Fruit fly (Drosophila melanogaster): ENCODE results near the gene CG34382.

Gene CG34382

DNA sequence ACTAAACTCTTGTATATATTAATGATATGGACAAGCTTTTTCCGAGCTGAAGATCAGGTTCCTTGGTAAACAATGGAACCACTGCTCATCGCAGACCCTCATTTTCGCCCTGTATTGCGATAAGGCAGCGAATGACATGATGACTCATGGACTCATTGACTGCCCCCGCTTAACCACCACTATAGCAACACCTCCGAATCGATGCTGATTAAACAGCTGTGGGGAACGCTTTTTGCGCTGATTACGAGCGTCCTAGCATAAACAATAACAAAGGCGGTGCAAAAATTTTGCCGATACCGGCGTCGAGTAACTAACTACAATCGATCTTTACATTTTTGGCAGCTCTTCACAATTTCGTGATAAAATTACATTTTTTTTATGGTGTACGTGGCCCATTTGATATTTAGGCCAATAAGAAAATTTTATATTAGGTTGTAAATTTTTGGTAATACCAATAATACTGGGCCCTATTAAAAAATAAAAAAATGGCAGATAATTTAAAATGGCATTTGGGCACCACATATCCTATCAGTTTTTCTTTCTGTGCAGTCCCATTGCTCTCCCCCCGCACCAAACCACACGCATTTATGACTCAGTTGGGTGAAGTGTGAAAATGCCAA, 18.5 kb downstream of the CG34382 start (continued):
- TF ChIP-seq achi (GFP tag; optimal IDR thresholded peaks at IDR 0.05) (peak; percentile 43), Met (GFP tag; optimal IDR thresholded peaks at IDR 0.05) (peak; percentile 54), CG11294 (GFP tag; IDR thresholded peaks at IDR 0.05) (no peak), Lpt (GFP tag; optimal IDR thresholded peaks at IDR 0.05) (no peak), eg (GFP tag; IDR thresholded peaks at IDR 0.05) (no peak), cyc (GFP tag; optimal IDR thresholded peaks at IDR 0.05) (peak; percentile 20), ss (GFP tag; optimal IDR thresholded peaks at IDR 0.05) (no peak), topi (GFP tag; optimal IDR thresholded peaks at IDR 0.05) (peak; percentile 59), CG6808 (GFP tag; optimal IDR thresholded peaks at IDR 0.05) (no peak), salr (GFP tag; optimal IDR thresholded peaks at IDR 0.05) (no peak), CG15336 (GFP tag; IDR thresholded peaks at IDR 0.05) (no peak), CG8632 (GFP tag; optimal IDR thresholded peaks at IDR 0.05) (peak; percentile 34), Sox15 (GFP tag; optimal IDR thresholded peaks at IDR 0.05) (peak; percentile 3), CG6163 (GFP tag; IDR thresholded peaks at IDR 0.05) (peak; percentile 48; the same call in 2 of the 3 replicates), CG4318 (GFP tag; optimal IDR thresholded peaks at IDR 0.05) (no peak), CG11762 (GFP tag; optimal IDR thresholded peaks at IDR 0.05; ENCODE audit: insufficient read depth) (no peak), CG3032 (tag; optimal IDR thresholded peaks at IDR 0.05) (no peak), CG6276 (GFP tag; optimal IDR thresholded peaks at IDR 0.05) (no peak), Eip78C (GFP tag) (peak; percentile 67), spab (GFP tag; optimal IDR thresholded peaks at IDR 0.05) (peak; percentile 0), Sox14 (GFP tag; optimal IDR thresholded peaks at IDR 0.05) (peak; percentile 43), Gug (GFP tag; IDR thresholded peaks at IDR 0.05) (no peak), dac (GFP tag; optimal IDR thresholded peaks at IDR 0.05) (no peak), Hr4 (GFP tag; optimal IDR thresholded peaks at IDR 0.05) (peak; percentile 40), Eip75B (GFP tag; optimal IDR thresholded peaks at IDR 0.05) (peak; percentile 57), svp (GFP tag) (peak; percentile 93), acj6 (GFP tag; optimal IDR thresholded peaks at IDR 0.05) (peak; percentile 51), Ets21C (GFP tag; optimal IDR thresholded peaks at IDR 0.05) (no peak), lz (GFP tag; optimal IDR thresholded peaks at IDR 0.05) (peak; percentile 27), CG11902 (GFP tag; optimal IDR thresholded peaks at IDR 0.05) (no peak)

DNA sequence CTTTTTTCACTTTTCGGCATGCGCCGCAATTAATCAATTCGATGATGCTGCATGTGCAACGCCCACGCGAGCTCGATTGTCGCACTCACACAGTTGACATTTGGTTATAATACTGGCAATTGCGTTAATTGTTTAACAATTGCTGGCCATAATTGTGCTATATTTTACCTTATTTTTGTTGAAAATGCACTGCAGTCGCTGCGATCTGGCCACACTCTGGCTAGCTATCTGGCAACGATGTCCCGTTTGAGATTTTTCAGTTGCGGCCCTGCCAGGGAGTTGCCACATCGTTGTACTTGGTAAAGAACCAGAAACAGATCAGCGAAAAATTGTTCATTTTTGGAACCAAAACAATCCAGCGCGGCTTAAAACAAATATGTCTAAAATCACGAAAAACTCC, 19.6 kb downstream of the CG34382 start, which contains the start of the genes CG6707 and CG46387:
Gene CG6707 (minus strand): TSS at position 221 of the 400 bp plus-strand sequence.
Gene CG46387 (plus strand): TSS at position 272 of the 400 bp plus-strand sequence.
- peak; percentile 30 for TF ChIP-seq cyc (GFP tag; optimal IDR thresholded peaks at IDR 0.05)
- TF ChIP-seq pdm3 (GFP tag; optimal IDR thresholded peaks at IDR 0.05) = peak; percentile 6
- peak; percentile 27 for TF ChIP-seq dsx (GFP tag; optimal IDR thresholded peaks at IDR 0.05; ENCODE audit: poor library complexity, severe bottlenecking)
- TF ChIP-seq CG6854 (GFP tag; optimal IDR thresholded peaks at IDR 0.05) = no peak
- TF ChIP-seq Sox15 (GFP tag; optimal IDR thresholded peaks at IDR 0.05) = peak; percentile 16
- peak; percentile 0 for TF ChIP-seq Hr39 (GFP tag; optimal IDR thresholded peaks at IDR 0.05)
- TF ChIP-seq net (GFP tag; optimal IDR thresholded peaks at IDR 0.05) = no peak
- no peak for TF ChIP-seq CG16779 (tag; optimal IDR thresholded peaks at IDR 0.05)
- TF ChIP-seq CG6163 (GFP tag; IDR thresholded peaks at IDR 0.05) = peak; percentile 36; the same call in 1 of the 3 replicates
- TF ChIP-seq Sox14 (GFP tag; optimal IDR thresholded peaks at IDR 0.05) = peak; percentile 70

DNA sequence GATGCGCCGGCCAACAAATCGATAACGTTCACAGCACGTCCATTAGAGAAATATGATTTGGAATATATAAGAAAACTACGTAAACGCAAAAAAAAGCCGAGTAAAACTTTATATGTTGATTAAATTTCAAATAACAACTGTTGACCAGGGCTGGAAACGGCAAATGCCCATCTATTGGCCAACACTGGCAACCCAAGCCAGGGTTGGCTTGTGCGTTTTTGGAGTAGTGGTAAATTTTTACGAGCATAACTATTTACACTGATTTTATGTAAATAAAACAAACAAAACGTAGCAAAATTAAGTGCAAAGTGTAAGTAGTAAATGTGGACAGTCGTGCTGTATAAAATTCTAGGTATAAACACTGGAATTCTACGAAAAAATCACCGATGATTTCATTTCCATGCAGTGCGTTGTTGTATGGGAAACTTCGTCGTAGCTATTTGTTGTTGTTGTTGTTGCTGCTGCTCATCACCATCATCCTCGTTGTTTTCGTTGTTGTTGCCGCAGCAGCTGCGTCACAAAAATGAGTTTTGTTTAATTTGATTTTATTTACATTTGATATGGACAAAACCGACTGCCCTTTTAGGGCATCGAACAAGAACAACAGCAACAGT, 20.4 kb downstream of the CG34382 start, which contains the start of gene nudE:
Gene nudE (plus strand): TSS at position 196 of the 614 bp plus-strand sequence.
- peak; percentile 46 for TF ChIP-seq Sox14 (GFP tag; optimal IDR thresholded peaks at IDR 0.05)
- TF ChIP-seq fkh (GFP tag; optimal IDR thresholded peaks at IDR 0.05) = peak; percentile 90
- peak; percentile 11 for TF ChIP-seq Ets21C (GFP tag; optimal IDR thresholded peaks at IDR 0.05)
- peak; percentile 11 for TF ChIP-seq pdm3 (GFP tag; optimal IDR thresholded peaks at IDR 0.05)
- peak; percentile 45 for TF ChIP-seq CG8319 (GFP tag; optimal IDR thresholded peaks at IDR 0.05)
- TF ChIP-seq Hr39 (GFP tag; optimal IDR thresholded peaks at IDR 0.05) = peak; percentile 45
- TF ChIP-seq Hr38 (GFP tag; optimal IDR thresholded peaks at IDR 0.05) = no peak
- TF ChIP-seq lz (GFP tag; optimal IDR thresholded peaks at IDR 0.05) = peak; percentile 33
- peak; percentile 26 for TF ChIP-seq CG7368 (GFP tag; optimal IDR thresholded peaks at IDR 0.05)
- no peak for TF ChIP-seq CG6163 (GFP tag; IDR thresholded peaks at IDR 0.05)
- TF ChIP-seq ss (GFP tag; optimal IDR thresholded peaks at IDR 0.05) = no peak
- TF ChIP-seq Met (GFP tag; optimal IDR thresholded peaks at IDR 0.05) = peak; percentile 33
- TF ChIP-seq Hr4 (GFP tag; optimal IDR thresholded peaks at IDR 0.05) = no peak
- peak; percentile 53 for TF ChIP-seq svp (GFP tag)
- TF ChIP-seq CG31627 (GFP tag; optimal IDR thresholded peaks at IDR 0.05) = peak; percentile 42
- TF ChIP-seq esn (GFP tag; optimal IDR thresholded peaks at IDR 0.05) = peak; percentile 50
- no peak for TF ChIP-seq dsx (GFP tag; optimal IDR thresholded peaks at IDR 0.05; ENCODE audit: poor library complexity, severe bottlenecking)
- no peak for TF ChIP-seq CG15336 (GFP tag; IDR thresholded peaks at IDR 0.05)
- TF ChIP-seq CG10631 (GFP tag; optimal IDR thresholded peaks at IDR 0.05) = peak; percentile 16
- peak; percentile 55 for TF ChIP-seq Eip75B (GFP tag; optimal IDR thresholded peaks at IDR 0.05)
- no peak for TF ChIP-seq CG4318 (GFP tag; optimal IDR thresholded peaks at IDR 0.05)
- TF ChIP-seq Eip78C (GFP tag) = peak; percentile 85
- peak; percentile 38 for TF ChIP-seq topi (GFP tag; optimal IDR thresholded peaks at IDR 0.05)
- TF ChIP-seq OdsH (GFP tag; optimal IDR thresholded peaks at IDR 0.05) = peak; percentile 19

Data from whole organism, prepupa.